Fruit fly (Drosophila melanogaster): ENCODE measurements around the gene RpS2.

- no peak for TF ChIP-seq CG4318 (GFP tag; optimal IDR thresholded peaks at IDR 0.05)
- no peak for TF ChIP-seq net (GFP tag; optimal IDR thresholded peaks at IDR 0.05)
- TF ChIP-seq CG8319 (GFP tag; optimal IDR thresholded peaks at IDR 0.05) = no peak
- no peak for TF ChIP-seq CG10669 (GFP tag; optimal IDR thresholded peaks at IDR 0.05)
- no peak for TF ChIP-seq Hr39 (GFP tag; optimal IDR thresholded peaks at IDR 0.05)
- no peak for TF ChIP-seq Ets21C (GFP tag; optimal IDR thresholded peaks at IDR 0.05)
- TF ChIP-seq CG16779 (tag; optimal IDR thresholded peaks at IDR 0.05) = no peak
- no peak for TF ChIP-seq cyc (GFP tag; optimal IDR thresholded peaks at IDR 0.05)
- no peak for TF ChIP-seq CG15336 (GFP tag; IDR thresholded peaks at IDR 0.05)
- no peak for TF ChIP-seq OdsH (GFP tag; optimal IDR thresholded peaks at IDR 0.05)
Measured at dm6 chr2L:9933063-9933462, 35.7 kb upstream of the RpS2 start, which contains the start of gene Cpr30F.

Data from whole organism, prepupa.